Fruit fly (Drosophila melanogaster): ENCODE measurements around the gene NLaz.

Gene NLaz

dm6 chr2L:1361771-1362632, at the start of gene NLaz:
TSS of gene NLaz (minus strand) at chr2L:1361821.
- TF ChIP-seq Jra (GFP tag; optimal IDR thresholded peaks at IDR 0.05), result no peak
- no peak for TF ChIP-seq lola (GFP tag; optimal IDR thresholded peaks at IDR 0.05)
- no peak for TF ChIP-seq usp (GFP tag; optimal IDR thresholded peaks at IDR 0.05)
- peak; percentile 6 for TF ChIP-seq HLH106 (tag; optimal IDR thresholded peaks at IDR 0.05)
- TF ChIP-seq h (GFP tag; optimal IDR thresholded peaks at IDR 0.05), result peak; percentile 34
- TF ChIP-seq Hr78 (GFP tag; optimal IDR thresholded peaks at IDR 0.05), result no peak
- no peak for TF ChIP-seq dl (GFP tag; optimal IDR thresholded peaks at IDR 0.05; ENCODE audit: insufficient read depth in 1 of 2, partially characterized antibody in 2 of 2)
- TF ChIP-seq rgr (GFP tag; optimal IDR thresholded peaks at IDR 0.05), result peak; percentile 67
- TF ChIP-seq Mio (GFP tag; optimal IDR thresholded peaks at IDR 0.05), result no peak
- TF ChIP-seq Abd-B (GFP tag; optimal IDR thresholded peaks at IDR 0.05), result no peak
- peak in 1 of 2 experiments; percentile 66 for TF ChIP-seq foxo (GFP tag; optimal IDR thresholded peaks at IDR 0.05)
- TF ChIP-seq sage (GFP tag; optimal IDR thresholded peaks at IDR 0.05), result no peak
- TF ChIP-seq Dif (GFP tag; optimal IDR thresholded peaks at IDR 0.05; ENCODE audit: partially characterized antibody), result no peak
- no peak for TF ChIP-seq Rel (GFP tag; optimal IDR thresholded peaks at IDR 0.05)
- no peak for TF ChIP-seq Rel (tag; optimal IDR thresholded peaks at IDR 0.05)
- no peak for TF ChIP-seq GATAd (GFP tag; optimal IDR thresholded peaks at IDR 0.05)
- TF ChIP-seq CG32264 (GFP tag; optimal IDR thresholded peaks at IDR 0.05), result no peak
- peak; percentile 84 for TF ChIP-seq Hr83 (GFP tag; optimal IDR thresholded peaks at IDR 0.05; ENCODE audit: poor library complexity, severe bottlenecking)
- TF ChIP-seq sv (GFP tag; optimal IDR thresholded peaks at IDR 0.05), result peak; percentile 11
- no peak for TF ChIP-seq CG9705 (GFP tag; optimal IDR thresholded peaks at IDR 0.05)
- no peak for TF ChIP-seq Dfd (GFP tag; optimal IDR thresholded peaks at IDR 0.05)
- TF ChIP-seq psq (GFP tag; optimal IDR thresholded peaks at IDR 0.05), result no peak
- no peak for TF ChIP-seq fru (GFP tag; optimal IDR thresholded peaks at IDR 0.05)
- no peak for TF ChIP-seq Vsx2 (GFP tag; optimal IDR thresholded peaks at IDR 0.05; ENCODE audit: partially characterized antibody)
- TF ChIP-seq CrebA (GFP tag; optimal IDR thresholded peaks at IDR 0.05; ENCODE audit: borderline replicate concordance), result no peak
- no peak for TF ChIP-seq br (GFP tag; optimal IDR thresholded peaks at IDR 0.05)
- TF ChIP-seq pan (optimal IDR thresholded peaks at IDR 0.05), result no peak
- peak; percentile 0 for TF ChIP-seq Hnf4 (GFP tag; optimal IDR thresholded peaks at IDR 0.05)
- TF ChIP-seq jim (GFP tag; optimal IDR thresholded peaks at IDR 0.05), result peak; percentile 6
- TF ChIP-seq Sp1 (GFP tag; optimal IDR thresholded peaks at IDR 0.05), result no peak
- peak; percentile 25 for TF ChIP-seq ey (GFP tag; optimal IDR thresholded peaks at IDR 0.05)
- no peak for TF ChIP-seq Myc (optimal IDR thresholded peaks at IDR 0.05)
- no peak for TF ChIP-seq N (GFP tag; optimal IDR thresholded peaks at IDR 0.05)
- no peak for TF ChIP-seq brk (GFP tag; optimal IDR thresholded peaks at IDR 0.05)
- no peak for TF ChIP-seq dmrt93B (GFP tag; optimal IDR thresholded peaks at IDR 0.05)
- TF ChIP-seq dsf (GFP tag; optimal IDR thresholded peaks at IDR 0.05; ENCODE audit: borderline replicate concordance), result no peak
- no peak for TF ChIP-seq woc (GFP tag; optimal IDR thresholded peaks at IDR 0.05)
- peak; percentile 32 for TF ChIP-seq OdsH (GFP tag; optimal IDR thresholded peaks at IDR 0.05)
- no peak for TF ChIP-seq tai (GFP tag; optimal IDR thresholded peaks at IDR 0.05)

DNA sequence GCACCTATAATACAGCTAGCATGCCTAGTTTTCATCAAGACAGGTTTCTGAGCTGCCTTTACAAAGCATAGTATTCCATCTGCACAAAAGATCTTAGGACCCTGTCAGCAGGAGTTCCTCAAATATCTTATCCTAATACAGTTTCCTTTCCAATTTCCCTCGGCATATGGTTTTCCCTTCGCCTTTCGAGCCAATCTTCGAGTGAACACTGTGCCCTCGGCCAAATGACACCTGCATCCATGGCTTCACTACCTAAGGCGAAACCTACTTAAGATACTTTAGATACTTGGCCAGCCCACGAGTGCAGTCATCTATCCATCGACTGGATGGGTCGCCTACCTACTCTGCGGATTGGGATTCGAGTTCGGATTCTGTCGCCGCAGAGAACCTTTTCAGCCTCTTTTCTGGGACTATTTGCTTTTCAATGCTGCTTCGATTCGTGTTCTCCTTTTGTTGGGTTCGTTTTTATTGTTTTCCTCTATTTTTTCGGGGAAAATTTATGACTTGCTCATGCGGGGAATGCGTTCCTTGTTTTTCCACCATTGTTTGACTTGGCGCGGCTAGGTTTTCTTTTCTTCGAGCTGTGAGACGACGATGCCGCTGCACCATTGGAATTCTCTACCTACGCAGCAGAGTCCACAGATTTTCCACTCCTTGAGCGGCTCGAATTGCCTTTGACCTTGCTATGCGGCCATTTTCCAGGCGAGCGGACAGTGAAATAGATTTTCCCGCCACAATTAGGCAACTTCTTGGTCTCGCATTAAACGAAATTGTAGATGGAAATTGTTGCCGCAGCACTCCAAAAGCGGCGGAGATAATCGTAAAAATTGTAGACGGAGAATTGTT, 49.4 kb upstream of the NLaz start:
- TF ChIP-seq Hr78 (GFP tag; optimal IDR thresholded peaks at IDR 0.05) (no peak), sv (GFP tag; optimal IDR thresholded peaks at IDR 0.05) (no peak), brk (GFP tag; optimal IDR thresholded peaks at IDR 0.05) (no peak), br (GFP tag; optimal IDR thresholded peaks at IDR 0.05) (no peak), tai (GFP tag; optimal IDR thresholded peaks at IDR 0.05) (no peak), woc (GFP tag; optimal IDR thresholded peaks at IDR 0.05) (no peak), Rel (GFP tag; optimal IDR thresholded peaks at IDR 0.05) (no peak), Rel (tag; optimal IDR thresholded peaks at IDR 0.05) (no peak), Dfd (GFP tag; optimal IDR thresholded peaks at IDR 0.05) (no peak), ey (GFP tag; optimal IDR thresholded peaks at IDR 0.05) (no peak), Vsx2 (GFP tag; optimal IDR thresholded peaks at IDR 0.05; ENCODE audit: partially characterized antibody) (no peak)
